Worm (Caenorhabditis elegans): Measurements from ENCODE around the gene T21E8.7.

DNA sequence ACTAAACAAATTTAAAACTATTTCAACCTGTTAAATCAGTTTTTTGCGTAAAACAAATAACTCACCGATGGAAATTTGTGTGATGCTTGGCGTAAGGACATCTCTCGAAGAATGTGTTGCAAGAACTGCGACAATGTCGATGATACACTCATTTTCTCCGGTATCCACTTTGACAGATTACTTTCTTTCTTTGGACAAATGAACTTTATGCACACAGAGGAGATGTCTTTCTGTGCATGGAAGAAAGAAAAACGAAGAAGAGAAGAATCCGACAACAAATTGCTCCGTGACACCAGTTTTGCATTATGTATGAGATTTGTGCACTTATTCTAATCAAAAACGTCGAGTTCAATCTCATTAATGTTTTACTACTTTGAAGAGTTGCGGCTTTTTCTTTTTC is 44.8 kb upstream of the T21E8.7 start, which contains the start of gene plc-1:
- TF ChIP-seq flt-1 (GFP tag; IDR thresholded peaks at IDR 0.05), result no peak
- no peak for TF ChIP-seq pes-1 (GFP tag; IDR thresholded peaks at IDR 0.05)
- TF ChIP-seq hmbx-1 (tag; optimal IDR thresholded peaks at IDR 0.05), result no peak
- TF ChIP-seq tbx-11 (GFP tag; IDR thresholded peaks at IDR 0.05), result no peak
- no peak for TF ChIP-seq ama-1 (optimal IDR thresholded peaks at IDR 0.05)
- TF ChIP-seq ets-7 (tag; optimal IDR thresholded peaks at IDR 0.05), result no peak
- TF ChIP-seq tra-4 (tag; optimal IDR thresholded peaks at IDR 0.05), result no peak
- no peak for TF ChIP-seq hmg-4 (GFP tag; optimal IDR thresholded peaks at IDR 0.05)
- no peak for TF ChIP-seq aly-1 (tag; optimal IDR thresholded peaks at IDR 0.05)

Measured in whole organism, early embryonic.